ENCODE assay signal across 5 fruit fly cellular contexts in genomic region chr3R:8106909-8107841, dm6.
TF ChIP-seq lines count a peak whose summit lies in the region.

No protein-coding gene starts in this region.

- TF ChIP-seq CTCF in whole organism, embryonic (GFP tag; optimal IDR thresholded peaks at IDR 0.05; lab: Kevin White, UChicago): no peak

TF ChIP-seq in whole organism, adult, 20 proteins besides CTCF, POLR2A, EP300 and RAD21:
- peak; percentile 73 for TF ChIP-seq tj (GFP tag; optimal IDR thresholded peaks at IDR 0.05; lab: Kevin White, UChicago)
- peak; percentile 84 for TF ChIP-seq kay (GFP tag; lab: Kevin White, UChicago; ENCODE audit: borderline replicate concordance)
- no peak for TF ChIP-seq CG14711 (tag; optimal IDR thresholded peaks at IDR 0.05; lab: Kevin White, UChicago)
- no peak for TF ChIP-seq Hr96 (GFP tag; optimal IDR thresholded peaks at IDR 0.05; lab: Kevin White, UChicago)

TF ChIP-seq in whole organism, embryonic, 481 proteins besides CTCF, POLR2A, EP300 and RAD21 (continues in another document):
- no peak for TF ChIP-seq pzg (GFP tag; optimal IDR thresholded peaks at IDR 0.05; lab: Kevin White, UChicago)
- TF ChIP-seq D19A (tag; optimal IDR thresholded peaks at IDR 0.05; lab: Kevin White, UChicago): peak; percentile 50
- peak; percentile 10 for TF ChIP-seq CG34376 (GFP tag; optimal IDR thresholded peaks at IDR 0.05; lab: Kevin White, UChicago)
- TF ChIP-seq HLHmδ (GFP tag; optimal IDR thresholded peaks at IDR 0.05; lab: Kevin White, UChicago): no peak
- TF ChIP-seq CG3281 (GFP tag; optimal IDR thresholded peaks at IDR 0.05; lab: Kevin White, UChicago): peak; percentile 17
- no peak for TF ChIP-seq ttk (GFP tag; IDR thresholded peaks at IDR 0.05; lab: Robert Waterston, UW)
- no peak for TF ChIP-seq Nf-YC (tag; optimal IDR thresholded peaks at IDR 0.05; lab: Kevin White, UChicago)
- TF ChIP-seq Med (GFP tag; lab: Kevin White, UChicago): peak; percentile 46
- TF ChIP-seq CG2129 (GFP tag; IDR thresholded peaks at IDR 0.05; lab: Robert Waterston, UW; ENCODE audit: partially characterized antibody): no peak
- TF ChIP-seq Optix (GFP tag; IDR thresholded peaks at IDR 0.05; lab: Robert Waterston, UW): no peak
- 0 out of 2 replicates have a peak, but pooled peaks have one; percentile 2 for TF ChIP-seq Drgx (GFP tag; IDR thresholded peaks at IDR 0.05; lab: Robert Waterston, UW)
- TF ChIP-seq Fer3 (tag; optimal IDR thresholded peaks at IDR 0.05; lab: Kevin White, UChicago): no peak
- TF ChIP-seq eyg (GFP tag; optimal IDR thresholded peaks at IDR 0.05; lab: Kevin White, UChicago): no peak
- TF ChIP-seq gfzf (GFP tag; optimal IDR thresholded peaks at IDR 0.05; lab: Kevin White, UChicago): no peak
- TF ChIP-seq cwo (GFP tag; optimal IDR thresholded peaks at IDR 0.05; lab: Kevin White, UChicago): no peak
- TF ChIP-seq Vsx1 (GFP tag; optimal IDR thresholded peaks at IDR 0.05; lab: Kevin White, UChicago): no peak
- TF ChIP-seq tup (GFP tag; optimal IDR thresholded peaks at IDR 0.05; lab: Kevin White, UChicago): no peak
- peak; percentile 70 for TF ChIP-seq exex (tag; optimal IDR thresholded peaks at IDR 0.05; lab: Kevin White, UChicago)
- TF ChIP-seq zen (tag; optimal IDR thresholded peaks at IDR 0.05; lab: Kevin White, UChicago): no peak
- TF ChIP-seq CG2120 (GFP tag; optimal IDR thresholded peaks at IDR 0.05; lab: Kevin White, UChicago): peak; percentile 27
- peak; percentile 69 for TF ChIP-seq D19B (GFP tag; optimal IDR thresholded peaks at IDR 0.05; lab: Kevin White, UChicago)
- peak; percentile 9 for TF ChIP-seq Oli (tag; optimal IDR thresholded peaks at IDR 0.05; lab: Kevin White, UChicago)
- no peak for TF ChIP-seq zf30C (GFP tag; optimal IDR thresholded peaks at IDR 0.05; lab: Kevin White, UChicago)

TF ChIP-seq in whole organism, prepupa, 60 proteins besides CTCF, POLR2A, EP300 and RAD21 (continues in another document):
- TF ChIP-seq CG8319 (GFP tag; optimal IDR thresholded peaks at IDR 0.05; lab: Kevin White, UChicago): peak; percentile 54
- TF ChIP-seq CG6808 (GFP tag; optimal IDR thresholded peaks at IDR 0.05; lab: Kevin White, UChicago): no peak
- no peak for TF ChIP-seq lz (GFP tag; optimal IDR thresholded peaks at IDR 0.05; lab: Kevin White, UChicago)
- peak; percentile 59 for TF ChIP-seq CG10631 (GFP tag; optimal IDR thresholded peaks at IDR 0.05; lab: Kevin White, UChicago)
- peak; percentile 69 for TF ChIP-seq CG3919 (GFP tag; optimal IDR thresholded peaks at IDR 0.05; lab: Kevin White, UChicago)
- TF ChIP-seq CG3032 (tag; optimal IDR thresholded peaks at IDR 0.05; lab: Kevin White, UChicago): peak; percentile 47
- peak; percentile 82 for TF ChIP-seq CG4318 (GFP tag; optimal IDR thresholded peaks at IDR 0.05; lab: Kevin White, UChicago)
- TF ChIP-seq fd59A (GFP tag; optimal IDR thresholded peaks at IDR 0.05; lab: Kevin White, UChicago): peak; percentile 67
- TF ChIP-seq Ets96B (tag; optimal IDR thresholded peaks at IDR 0.05; lab: Kevin White, UChicago): peak; percentile 8
- TF ChIP-seq ss (GFP tag; optimal IDR thresholded peaks at IDR 0.05; lab: Kevin White, UChicago): peak; percentile 31 to 46
- TF ChIP-seq CG10669 (GFP tag; optimal IDR thresholded peaks at IDR 0.05; lab: Kevin White, UChicago): peak; percentile 42
- no peak for TF ChIP-seq cyc (GFP tag; optimal IDR thresholded peaks at IDR 0.05; lab: Kevin White, UChicago)
- TF ChIP-seq CG16779 (tag; optimal IDR thresholded peaks at IDR 0.05; lab: Kevin White, UChicago): peak; percentile 12
- TF ChIP-seq CG6276 (GFP tag; optimal IDR thresholded peaks at IDR 0.05; lab: Kevin White, UChicago): peak; percentile 48
- TF ChIP-seq Sox15 (GFP tag; optimal IDR thresholded peaks at IDR 0.05; lab: Kevin White, UChicago): peak; percentile 83
- no peak for TF ChIP-seq Lpt (GFP tag; optimal IDR thresholded peaks at IDR 0.05; lab: Kevin White, UChicago)
- no peak for TF ChIP-seq Smox (GFP tag; optimal IDR thresholded peaks at IDR 0.05; lab: Kevin White, UChicago)
- no peak for TF ChIP-seq spab (GFP tag; optimal IDR thresholded peaks at IDR 0.05; lab: Kevin White, UChicago)
- no peak for TF ChIP-seq CG6854 (GFP tag; optimal IDR thresholded peaks at IDR 0.05; lab: Kevin White, UChicago)
- peak; percentile 56 for TF ChIP-seq Hr4 (GFP tag; optimal IDR thresholded peaks at IDR 0.05; lab: Kevin White, UChicago)
- TF ChIP-seq salr (GFP tag; optimal IDR thresholded peaks at IDR 0.05; lab: Kevin White, UChicago): peak in 1 of 2 experiments; percentile 21
- TF ChIP-seq OdsH (GFP tag; optimal IDR thresholded peaks at IDR 0.05; lab: Kevin White, UChicago): peak; percentile 60
- TF ChIP-seq CG11902 (GFP tag; optimal IDR thresholded peaks at IDR 0.05; lab: Kevin White, UChicago): peak; percentile 63

TF ChIP-seq in whole organism, pupa, 21 proteins besides CTCF, POLR2A, EP300 and RAD21:
- TF ChIP-seq CG4496 (GFP tag; IDR thresholded peaks at IDR 0.05; lab: Robert Waterston, UW) (peak; percentile 54; the same call in 2 of the 3 replicates), CG10348 (GFP tag; IDR thresholded peaks at IDR 0.05; lab: Robert Waterston, UW) (no peak), Ets98B (GFP tag; IDR thresholded peaks at IDR 0.05; lab: Robert Waterston, UW) (peak; percentile 59; the same call in 1 of the 2 replicates), Snoo (tag; optimal IDR thresholded peaks at IDR 0.05; lab: Kevin White, UChicago) (no peak), gl (tag; optimal IDR thresholded peaks at IDR 0.05; lab: Kevin White, UChicago) (no peak), CG34367 (tag; optimal IDR thresholded peaks at IDR 0.05; lab: Kevin White, UChicago) (peak; percentile 17), D1 (tag; optimal IDR thresholded peaks at IDR 0.05; lab: Kevin White, UChicago) (no peak), CG14655 (GFP tag; optimal IDR thresholded peaks at IDR 0.05; lab: Kevin White, UChicago) (peak; percentile 38), Pif1B (GFP tag; optimal IDR thresholded peaks at IDR 0.05; lab: Kevin White, UChicago) (no peak), fd96Ca (GFP tag; IDR thresholded peaks at IDR 0.05; lab: Robert Waterston, UW) (no peak), CG8159 (tag; optimal IDR thresholded peaks at IDR 0.05; lab: Kevin White, UChicago) (peak; percentile 65), CG15710 (tag; optimal IDR thresholded peaks at IDR 0.05; lab: Kevin White, UChicago) (peak; percentile 58), CG13204 (GFP tag; optimal IDR thresholded peaks at IDR 0.05; lab: Kevin White, UChicago) (peak; percentile 40), CG9948 (tag; optimal IDR thresholded peaks at IDR 0.05; lab: Kevin White, UChicago) (no peak), rn (GFP tag; IDR thresholded peaks at IDR 0.05; lab: Robert Waterston, UW) (0 out of 2 replicates have a peak, but pooled peaks have one; percentile 29), CG8301 (tag; optimal IDR thresholded peaks at IDR 0.05; lab: Kevin White, UChicago) (peak; percentile 35), CG32121 (GFP tag; IDR thresholded peaks at IDR 0.05; lab: Robert Waterston, UW) (no peak), CG17806 (tag; optimal IDR thresholded peaks at IDR 0.05; lab: Kevin White, UChicago) (no peak), CG12605 (GFP tag; IDR thresholded peaks at IDR 0.05; lab: Robert Waterston, UW) (no peak; the same call in none of the 2 replicates), EcR (GFP tag; optimal IDR thresholded peaks at IDR 0.05; lab: Kevin White, UChicago) (peak; percentile 14), Pif1A (GFP tag; optimal IDR thresholded peaks at IDR 0.05; lab: Kevin White, UChicago) (peak; percentile 24)

TF ChIP-seq in whole organism, wandering third instar larva, 38 proteins besides CTCF, POLR2A, EP300 and RAD21:
- no peak for TF ChIP-seq tai (GFP tag; optimal IDR thresholded peaks at IDR 0.05; lab: Kevin White, UChicago)
- TF ChIP-seq foxo (GFP tag; optimal IDR thresholded peaks at IDR 0.05; lab: Kevin White, UChicago): peak in 1 of 2 experiments; percentile 11
- TF ChIP-seq brk (GFP tag; optimal IDR thresholded peaks at IDR 0.05; lab: Kevin White, UChicago): peak; percentile 1
